Fruit fly (Drosophila melanogaster): ENCODE data around the gene AP-1sigma.

- TF ChIP-seq CG8478 (optimal IDR thresholded peaks at IDR 0.05) (no peak), CTCF (optimal IDR thresholded peaks at IDR 0.05) (no peak)
Observed at dm6 chr3R:23942965-23943413, 15.5 kb upstream of the AP-1sigma start, which contains the start of gene Gdh.
